Worm (Caenorhabditis elegans): ENCODE results near the gene C31B8.9.

Gene C31B8.9

ce11 chrV:2881565-2881964 is 31.2 kb downstream of the C31B8.9 start (continued):
- TF ChIP-seq duxl-1 (tag; optimal IDR thresholded peaks at IDR 0.05; ENCODE audit: poor library complexity) (no peak), gei-8 (GFP tag; optimal IDR thresholded peaks at IDR 0.05) (no peak), mxl-2 (GFP tag; conservative IDR thresholded peaks at IDR 0.05) (no peak), dve-1 (tag; optimal IDR thresholded peaks at IDR 0.05; ENCODE audit: insufficient read depth) (peak; percentile 47), daf-16 (GFP tag; optimal IDR thresholded peaks at IDR 0.05) (no peak), daf-16 (tag; optimal IDR thresholded peaks at IDR 0.05) (peak; percentile 55), ctbp-1 (GFP tag; IDR thresholded peaks at IDR 0.05) (no peak), dmd-6 (GFP tag; IDR thresholded peaks at IDR 0.05) (peak; percentile 81), daf-12 (tag; optimal IDR thresholded peaks at IDR 0.05) (no peak)

ce11 chrV:2881016-2881415 is 31.8 kb downstream of the C31B8.9 start, which contains the start of gene ifc-1:
Gene ifc-1 (plus strand): TSS chrV:2881393.
- TF ChIP-seq madf-9 (GFP tag; conservative IDR thresholded peaks at IDR 0.05) (no peak), dve-1 (tag; optimal IDR thresholded peaks at IDR 0.05; ENCODE audit: insufficient read depth) (peak; percentile 33), daf-8 (GFP tag; IDR thresholded peaks at IDR 0.05) (no peak), madf-5 (GFP tag; IDR thresholded peaks at IDR 0.05) (no peak), dmd-9 (GFP tag; IDR thresholded peaks at IDR 0.05) (no peak), hlh-11 (tag; optimal IDR thresholded peaks at IDR 0.05) (peak; percentile 13), zfp-2 (tag; optimal IDR thresholded peaks at IDR 0.05) (no peak), nhr-28 (tag; optimal IDR thresholded peaks at IDR 0.05) (peak; percentile 52), pqm-1 (tag; optimal IDR thresholded peaks at IDR 0.05) (no peak), T26A8.4 (GFP tag; IDR thresholded peaks at IDR 0.05) (no peak), daf-16 (GFP tag; optimal IDR thresholded peaks at IDR 0.05) (no peak), daf-16 (tag; optimal IDR thresholded peaks at IDR 0.05) (peak; percentile 76), dmd-6 (GFP tag; IDR thresholded peaks at IDR 0.05) (peak; percentile 46)

ce11 chrV:2880356-2880755 is 32.4 kb downstream of the C31B8.9 start:
- TF ChIP-seq madf-9 (GFP tag; conservative IDR thresholded peaks at IDR 0.05) = no peak
- TF ChIP-seq unc-62 (GFP tag; optimal IDR thresholded peaks at IDR 0.05 in 1 of 2) = peak in 1 of 2 experiments; percentile 70
- no peak for TF ChIP-seq unc-62 (tag; optimal IDR thresholded peaks at IDR 0.05)
- no peak for TF ChIP-seq mxl-2 (GFP tag; conservative IDR thresholded peaks at IDR 0.05)
- TF ChIP-seq pqm-1 (tag; optimal IDR thresholded peaks at IDR 0.05) = peak; percentile 74
- no peak for TF ChIP-seq daf-16 (GFP tag; optimal IDR thresholded peaks at IDR 0.05)
- peak; percentile 31 for TF ChIP-seq daf-16 (tag; optimal IDR thresholded peaks at IDR 0.05)
- TF ChIP-seq dmd-6 (GFP tag; IDR thresholded peaks at IDR 0.05) = peak; percentile 66
- no peak for TF ChIP-seq daf-19 (GFP tag; conservative IDR thresholded peaks at IDR 0.05)
- TF ChIP-seq dve-1 (tag; optimal IDR thresholded peaks at IDR 0.05; ENCODE audit: insufficient read depth) = peak; percentile 47
- TF ChIP-seq nhr-77 (tag; optimal IDR thresholded peaks at IDR 0.05) = peak; percentile 17
- peak; percentile 86 for TF ChIP-seq nhr-28 (tag; optimal IDR thresholded peaks at IDR 0.05)
- peak; percentile 75 for TF ChIP-seq php-3 (GFP tag; IDR thresholded peaks at IDR 0.05)

ce11 chrV:2879801-2880200 is 33.0 kb downstream of the C31B8.9 start, which contains the start of gene str-39:
Gene str-39 (minus strand): TSS chrV:2879901.
- TF ChIP-seq ZK337.2 (GFP tag; IDR thresholded peaks at IDR 0.05) (no peak), dmd-8 (GFP tag; IDR thresholded peaks at IDR 0.05) (0 out of 2 replicates have a peak, but pooled peaks have one; percentile 47), aha-1 (tag) (peak; percentile 63)

ce11 chrV:2877509-2877908 is 35.3 kb downstream of the C31B8.9 start, which contains the start of gene F37B4.10:
Gene F37B4.10 (minus strand): TSS chrV:2877609.
- TF ChIP-seq nhr-28 (tag; optimal IDR thresholded peaks at IDR 0.05) (peak; percentile 12), unc-62 (GFP tag; optimal IDR thresholded peaks at IDR 0.05 in 1 of 2) (peak in 1 of 2 experiments; percentile 82), unc-62 (tag; optimal IDR thresholded peaks at IDR 0.05) (no peak), daf-16 (GFP tag; optimal IDR thresholded peaks at IDR 0.05) (no peak), daf-16 (tag; optimal IDR thresholded peaks at IDR 0.05) (peak; percentile 16), F26F4.8 (GFP tag; conservative IDR thresholded peaks at IDR 0.05) (no peak), dve-1 (tag; optimal IDR thresholded peaks at IDR 0.05; ENCODE audit: insufficient read depth) (no peak), ceh-44 (GFP tag; IDR thresholded peaks at IDR 0.05) (no peak)

ce11 chrV:2876188-2876831 is 36.5 kb downstream of the C31B8.9 start:
- TF ChIP-seq aha-1 (tag) (peak; percentile 65), arid-1 (GFP tag; conservative IDR thresholded peaks at IDR 0.05) (no peak), hmg-1.1 (GFP tag; IDR thresholded peaks at IDR 0.05) (no peak), hlh-30 (tag; optimal IDR thresholded peaks at IDR 0.05; ENCODE audit: insufficient read depth) (no peak), Y75B8A.6 (GFP tag; IDR thresholded peaks at IDR 0.05) (no peak), ceh-32 (tag; optimal IDR thresholded peaks at IDR 0.05; ENCODE audit: poor library complexity) (no peak), F49E8.2 (tag; optimal IDR thresholded peaks at IDR 0.05; ENCODE audit: borderline replicate concordance) (no peak), daf-8 (GFP tag; IDR thresholded peaks at IDR 0.05) (no peak), Y105C5A.15 (GFP tag; IDR thresholded peaks at IDR 0.05) (no peak), daf-16 (GFP tag; optimal IDR thresholded peaks at IDR 0.05) (no peak), daf-16 (tag; optimal IDR thresholded peaks at IDR 0.05) (no peak), mdl-1 (tag; optimal IDR thresholded peaks at IDR 0.05) (no peak), lin-39 (tag; optimal IDR thresholded peaks at IDR 0.05) (no peak), spr-1 (tag; optimal IDR thresholded peaks at IDR 0.05) (no peak), php-3 (GFP tag; IDR thresholded peaks at IDR 0.05) (0 out of 2 replicates have a peak, but pooled peaks have one; percentile 13)

Measured in whole organism, L4 larva.